Worm (Caenorhabditis elegans): ENCODE data around the gene col-177.

ce11 chrX:10966251-10966650 lies 35.4 kb downstream of the col-177 start, which contains the start of gene lge-1:
- TF ChIP-seq madf-10 (tag; optimal IDR thresholded peaks at IDR 0.05) (no peak), unc-62 (GFP tag; optimal IDR thresholded peaks at IDR 0.05) (no peak), efl-1 (GFP tag; optimal IDR thresholded peaks at IDR 0.05) (no peak), cebp-2 (GFP tag; IDR thresholded peaks at IDR 0.05) (no peak), pha-4 (tag; optimal IDR thresholded peaks at IDR 0.05) (no peak), zfh-2 (GFP tag; conservative IDR thresholded peaks at IDR 0.05) (no peak), repo-1 (tag; optimal IDR thresholded peaks at IDR 0.05) (no peak), T07F8.4 (tag; optimal IDR thresholded peaks at IDR 0.05) (no peak), F49E8.2 (tag; optimal IDR thresholded peaks at IDR 0.05; ENCODE audit: insufficient read depth) (no peak)
